Worm (Caenorhabditis elegans) whole organism, late embryonic: ENCODE data around the gene mcm-3AP.
A peak's percentile ranks its signal among the peaks of the same experiment; 100 is the strongest.

Source experiments
- C38D4.7 ChIP-seq: fragments of 200-800 bp; sonication (Bioruptor generic); optimal IDR thresholded peaks from 2 replicates; lab custom pipeline; 2018; ENCODE audit warnings: mild to moderate bottlenecking, missing genetic modification characterization, moderate library complexity, missing compliant biosample characterization
- F13H6.1 ChIP-seq: sonication (generic microtip); optimal IDR thresholded peaks from 2 replicates; lab custom pipeline; 2016; ENCODE audit warnings: missing genetic modification characterization, missing compliant biosample characterization
- K02D7.2 ChIP-seq: sonication (generic microtip); optimal IDR thresholded peaks from 2 replicates; lab custom pipeline; 2017; ENCODE audit warnings: mild to moderate bottlenecking, missing genetic modification characterization, missing compliant biosample characterization
- T23F11.4 ChIP-seq: fragments of 200-800 bp; sonication (Bioruptor generic); optimal IDR thresholded peaks from 2 replicates; lab custom pipeline; 2018; ENCODE audit warnings: mild to moderate bottlenecking, missing genetic modification characterization, missing compliant biosample characterization
- ahr-1 ChIP-seq: sonication (generic microtip); optimal IDR thresholded peaks from 2 replicates; lab custom pipeline; 2016; ENCODE audit warnings: missing genetic modification characterization, missing compliant biosample characterization
- ama-1 ChIP-seq: fragments of 150-350 bp; optimal IDR thresholded peaks from 2 replicates; lab custom pipeline; 2014
- ceh-14 ChIP-seq: sonication (generic microtip); optimal IDR thresholded peaks from 2 replicates; lab custom pipeline; 2016; ENCODE audit warnings: missing genotype, missing genetic modification characterization, missing compliant biosample characterization
- ceh-22 ChIP-seq: sonication (generic microtip); optimal IDR thresholded peaks from 2 replicates; lab custom pipeline; 2017; ENCODE audit warnings: missing biosample characterization, missing genetic modification characterization
- ceh-24 ChIP-seq: sonication (generic microtip); optimal IDR thresholded peaks from 2 replicates; lab custom pipeline; 2016; ENCODE audit warnings: mild to moderate bottlenecking, missing genetic modification characterization, missing compliant biosample characterization
- ceh-31 ChIP-seq: sonication (generic microtip); optimal IDR thresholded peaks from 2 replicates; lab custom pipeline; 2016; ENCODE audit warnings: missing genetic modification characterization, missing compliant biosample characterization
- ceh-34 ChIP-seq: sonication (generic microtip); optimal IDR thresholded peaks from 2 replicates; lab custom pipeline; 2016; ENCODE audit warnings: mild to moderate bottlenecking, missing genetic modification characterization, missing compliant biosample characterization
- dmd-4 ChIP-seq: sonication (generic microtip); optimal IDR thresholded peaks from 2 replicates; lab custom pipeline; 2016; ENCODE audit warnings: borderline replicate concordance, missing genetic modification characterization, missing compliant biosample characterization
- elt-2 ChIP-seq: sonication (generic microtip); optimal IDR thresholded peaks from 2 replicates; lab custom pipeline; 2016; ENCODE audit warnings: missing genetic modification reagents, missing genetic modification characterization, missing compliant biosample characterization
- elt-4 ChIP-seq: sonication (generic microtip); optimal IDR thresholded peaks from 2 replicates; lab custom pipeline; 2016; ENCODE audit warnings: missing genetic modification characterization, missing compliant biosample characterization
- gmeb-2 ChIP-seq: sonication (generic microtip); optimal IDR thresholded peaks from 2 replicates; lab custom pipeline; 2016; ENCODE audit warnings: missing genetic modification characterization, inconsistent platforms, missing compliant biosample characterization
- hlh-15 ChIP-seq: sonication (generic microtip); optimal IDR thresholded peaks from 2 replicates; lab custom pipeline; 2016; ENCODE audit warnings: missing genetic modification characterization, missing compliant biosample characterization
- hlh-30 ChIP-seq: sonication (generic microtip); optimal IDR thresholded peaks from 2 replicates; lab custom pipeline; 2017; ENCODE audit warnings: antibody characterized with exemption, missing genetic modification characterization, missing compliant biosample characterization; ENCODE audit not compliant: insufficient read depth
- hlh-6 ChIP-seq: sonication (generic microtip); optimal IDR thresholded peaks from 2 replicates; lab custom pipeline; 2016; ENCODE audit warnings: missing genotype, missing genetic modification characterization, missing compliant biosample characterization
- hlh-8 ChIP-seq: sonication (generic microtip); optimal IDR thresholded peaks from 2 replicates; lab custom pipeline; 2016; ENCODE audit warnings: missing genotype, missing genetic modification characterization, missing compliant biosample characterization
- lin-11 ChIP-seq: fragments of 200-800 bp; sonication (Bioruptor generic); optimal IDR thresholded peaks from 2 replicates; lab custom pipeline; 2018; ENCODE audit warnings: mild to moderate bottlenecking, missing genetic modification characterization, missing compliant biosample characterization
- nhr-11 ChIP-seq: fragments of 150-350 bp; optimal IDR thresholded peaks from 2 replicates; lab custom pipeline; 2014; ENCODE audit warnings: missing biosample characterization, missing genetic modification characterization
- pag-3 ChIP-seq: sonication (generic microtip); optimal IDR thresholded peaks from 2 replicates; lab custom pipeline; 2016; ENCODE audit warnings: missing compliant biosample characterization, missing genetic modification characterization, borderline replicate concordance
- pat-9 ChIP-seq: fragments of 200-800 bp; sonication (Bioruptor generic); optimal IDR thresholded peaks from 2 replicates; lab custom pipeline; 2018; ENCODE audit warnings: mild to moderate bottlenecking, missing genetic modification characterization, moderate library complexity, missing compliant biosample characterization
- pha-2 ChIP-seq: sonication (generic microtip); optimal IDR thresholded peaks from 2 replicates; lab custom pipeline; 2017; ENCODE audit warnings: mild to moderate bottlenecking, missing genetic modification characterization, missing compliant biosample characterization
- pros-1 ChIP-seq: fragments of 150-350 bp; optimal IDR thresholded peaks from 2 replicates; lab custom pipeline; 2014; ENCODE audit warnings: missing biosample characterization, missing genetic modification reagents, missing genetic modification characterization
- rnt-1 ChIP-seq: sonication (generic microtip); optimal IDR thresholded peaks from 2 replicates; lab custom pipeline; 2016; ENCODE audit warnings: missing genetic modification characterization, missing compliant biosample characterization
- sdc-2 ChIP-seq: sonication (generic microtip); optimal IDR thresholded peaks from 2 replicates; lab custom pipeline; 2016; ENCODE audit warnings: missing genotype, missing genetic modification characterization, missing compliant biosample characterization
- sox-4 ChIP-seq: sonication (generic microtip); optimal IDR thresholded peaks from 2 replicates; lab custom pipeline; 2017; ENCODE audit warnings: mild to moderate bottlenecking, missing genetic modification characterization, inconsistent platforms, missing compliant biosample characterization
- tbx-2 ChIP-seq: sonication (generic microtip); optimal IDR thresholded peaks from 2 replicates; lab custom pipeline; 2016; ENCODE audit warnings: missing genetic modification characterization, missing compliant biosample characterization
- tbx-7 ChIP-seq: sonication (generic microtip); optimal IDR thresholded peaks from 2 replicates; lab custom pipeline; 2016; ENCODE audit warnings: missing genotype, missing genetic modification characterization, missing compliant biosample characterization
- ttx-3 ChIP-seq: sonication (generic microtip); optimal IDR thresholded peaks from 2 replicates; lab custom pipeline; 2016; ENCODE audit warnings: missing genetic modification reagents, missing genetic modification characterization, missing compliant biosample characterization
- unc-3 ChIP-seq, 2 experiments: fragments of 200-800 bp in 1 of 2; sonication (Bioruptor generic) in 1 of 2; sonication (generic microtip) in 1 of 2; conservative IDR thresholded peaks in 1 of 2; optimal IDR thresholded peaks in 1 of 2; 2 replicates each; pipeline versions ENCODE4 v1.3.6 to Lab custom; 2016 to 2022; ENCODE audit warnings: missing compliant biosample characterization in 2 of 2, missing genetic modification characterization in 2 of 2, missing genetic modification reagents in 1 of 2
- unc-42 ChIP-seq: sonication (generic microtip); optimal IDR thresholded peaks from 2 replicates; lab custom pipeline; 2016; ENCODE audit warnings: missing genotype, missing genetic modification characterization, missing compliant biosample characterization
- unc-86 ChIP-seq: sonication (generic microtip); optimal IDR thresholded peaks from 2 replicates; lab custom pipeline; 2016; ENCODE audit warnings: missing genetic modification characterization, missing compliant biosample characterization

The mcm-3AP gene

DNA sequence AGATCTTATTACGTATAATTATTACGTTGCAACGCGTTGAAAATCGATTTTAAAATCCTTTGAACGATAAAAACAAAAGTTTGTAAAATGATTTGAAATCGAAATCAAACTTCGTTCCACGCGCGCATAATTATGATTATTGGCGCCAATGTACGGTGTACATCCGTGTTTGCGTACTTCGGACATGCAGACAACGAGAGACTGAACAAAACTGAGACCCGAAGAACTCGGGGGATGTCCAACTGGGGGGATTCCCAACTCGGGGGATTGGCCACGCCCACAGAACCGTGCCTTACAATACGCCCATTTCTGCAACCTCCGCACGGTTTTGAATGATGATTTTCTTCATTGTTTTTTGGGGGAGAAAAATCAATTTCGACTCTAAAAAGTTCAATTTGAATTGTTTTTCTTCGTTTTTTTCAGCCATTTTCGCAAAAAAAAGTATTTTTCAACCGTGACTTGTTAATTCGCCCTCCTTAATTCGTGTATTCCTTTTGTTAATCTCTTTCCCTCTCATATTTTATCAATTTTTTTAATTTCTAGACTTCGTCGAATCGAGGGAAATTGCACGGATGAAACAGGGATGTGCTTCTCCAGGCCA lies 1.5 kb upstream of the mcm-3AP start, which contains the start of gene F20D12.12 (continued):
- TF ChIP-seq unc-3 (GFP tag; conservative IDR thresholded peaks at IDR 0.05; lab: Robert Waterston, UW), result peak; percentile 34; the same call in 1 of the 2 replicates
- peak; percentile 32 for TF ChIP-seq unc-3 (tag; optimal IDR thresholded peaks at IDR 0.05; lab: Kevin White, UChicago)
- TF ChIP-seq unc-86 (tag; lab: Kevin White, UChicago), result peak; percentile 32
- peak; percentile 72 for TF ChIP-seq ceh-34 (tag; lab: Kevin White, UChicago)
- peak; percentile 14 for TF ChIP-seq ahr-1
- TF ChIP-seq unc-42 (tag; lab: Kevin White, UChicago), result peak; percentile 67

DNA sequence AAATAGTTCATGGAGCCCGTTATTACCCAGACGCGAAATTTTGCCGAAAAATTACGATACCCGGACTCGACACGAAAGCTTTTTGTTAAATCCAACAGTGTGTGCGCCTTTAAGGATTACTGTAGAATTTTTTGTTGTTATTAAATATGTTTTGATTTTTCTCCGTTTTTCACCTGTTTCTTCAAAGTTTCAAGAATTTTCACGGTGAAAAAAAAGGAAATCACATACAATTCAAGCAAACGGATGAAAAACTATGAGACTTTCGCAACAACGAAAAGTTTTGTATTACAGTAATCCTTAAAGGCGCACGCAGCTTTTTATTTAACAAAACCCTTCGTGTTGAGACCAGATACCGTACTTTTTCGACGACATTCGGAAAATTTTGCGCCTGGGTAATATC lies 5.5 kb downstream of the mcm-3AP start:
- TF ChIP-seq tbx-7 (tag; lab: Kevin White, UChicago) (no peak), pag-3 (tag; lab: Kevin White, UChicago) (no peak), ceh-22 (tag; lab: Kevin White, UChicago) (no peak)

DNA sequence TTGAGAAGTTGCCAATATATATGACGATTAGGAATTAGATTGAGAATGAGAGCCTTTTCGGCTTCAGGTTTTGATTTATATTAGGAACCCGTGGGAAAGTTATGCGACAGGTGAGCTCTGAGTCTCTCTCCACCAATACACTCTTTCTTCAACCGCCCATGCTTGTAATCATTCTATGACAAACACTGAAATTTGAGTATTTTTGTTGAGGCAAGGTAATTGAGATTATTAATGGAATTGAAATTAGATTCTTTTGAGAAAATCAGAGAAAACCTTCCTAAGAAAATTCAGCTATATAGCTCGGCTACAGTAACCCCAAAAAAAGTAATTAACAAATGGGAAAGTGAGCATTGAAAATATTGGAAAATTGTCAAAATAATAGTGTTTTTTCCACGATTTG lies 7.4 kb downstream of the mcm-3AP start, which contains the start of gene ceh-19:
Gene ceh-19, minus strand, starts transcription at position 101 of the 400 bp plus-strand sequence.
- TF ChIP-seq K02D7.2 (no peak), hlh-6 (tag; lab: Kevin White, UChicago) (no peak), hlh-30 (tag; lab: Kevin White, UChicago) (no peak), pha-2 (tag; lab: Kevin White, UChicago) (no peak), ceh-14 (tag; lab: Kevin White, UChicago) (no peak), ceh-34 (tag; lab: Kevin White, UChicago) (no peak), rnt-1 (tag; lab: Kevin White, UChicago) (no peak), tbx-2 (tag; lab: Kevin White, UChicago) (no peak)

DNA sequence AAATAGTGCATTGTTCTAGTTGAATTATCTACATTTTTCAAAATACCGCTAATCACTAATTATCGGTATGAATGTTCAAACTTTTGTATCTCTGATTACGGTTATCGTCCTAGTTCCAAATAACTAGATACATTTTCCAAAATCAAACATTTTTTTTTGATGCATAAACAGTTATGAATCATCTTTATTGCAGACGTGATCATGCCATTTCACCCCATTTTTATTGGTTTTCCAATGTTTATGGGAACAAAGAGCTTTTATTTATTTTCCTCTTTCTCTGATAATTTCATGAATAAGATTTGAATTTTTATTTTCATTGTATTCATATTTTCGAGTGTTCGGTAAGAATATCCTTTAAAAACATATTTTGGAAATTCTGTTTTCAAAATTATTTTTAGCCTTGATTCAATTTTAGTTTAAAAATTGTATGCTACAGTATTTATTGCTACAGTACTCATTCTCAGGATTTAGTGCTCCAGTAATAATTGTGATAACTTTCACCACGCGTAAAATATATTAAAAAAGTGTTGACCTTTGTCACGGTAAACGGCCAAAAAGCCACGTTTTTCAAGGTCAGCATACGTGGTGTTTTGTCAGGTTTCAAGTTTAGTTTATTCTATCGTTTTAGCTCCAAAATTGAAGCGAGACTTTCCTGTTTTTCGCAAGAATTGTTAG lies 8.3 kb downstream of the mcm-3AP start, which contains the start of gene csr-1:
Gene csr-1, plus strand, starts transcription at position 625 of the 675 bp plus-strand sequence.
- TF ChIP-seq K02D7.2 (no peak), F13H6.1 (tag; lab: Kevin White, UChicago) (no peak), hlh-8 (tag; lab: Kevin White, UChicago) (no peak), ceh-22 (tag; lab: Kevin White, UChicago) (no peak), C38D4.7 (GFP tag; lab: Kevin White, UChicago) (no peak), T23F11.4 (GFP tag; lab: Kevin White, UChicago) (no peak), sox-4 (tag; lab: Kevin White, UChicago) (no peak), sdc-2 (tag; lab: Kevin White, UChicago) (no peak), ceh-24 (no peak), ttx-3 (tag; lab: Kevin White, UChicago) (no peak), gmeb-2 (tag; lab: Kevin White, UChicago) (no peak), pag-3 (tag; lab: Kevin White, UChicago) (no peak), dmd-4 (tag; lab: Kevin White, UChicago) (no peak), elt-4 (tag; lab: Kevin White, UChicago) (no peak), lin-11 (tag; lab: Kevin White, UChicago) (no peak), ama-1 (lab: Kevin White, UChicago) (no peak), hlh-15 (tag; lab: Kevin White, UChicago) (no peak)

DNA sequence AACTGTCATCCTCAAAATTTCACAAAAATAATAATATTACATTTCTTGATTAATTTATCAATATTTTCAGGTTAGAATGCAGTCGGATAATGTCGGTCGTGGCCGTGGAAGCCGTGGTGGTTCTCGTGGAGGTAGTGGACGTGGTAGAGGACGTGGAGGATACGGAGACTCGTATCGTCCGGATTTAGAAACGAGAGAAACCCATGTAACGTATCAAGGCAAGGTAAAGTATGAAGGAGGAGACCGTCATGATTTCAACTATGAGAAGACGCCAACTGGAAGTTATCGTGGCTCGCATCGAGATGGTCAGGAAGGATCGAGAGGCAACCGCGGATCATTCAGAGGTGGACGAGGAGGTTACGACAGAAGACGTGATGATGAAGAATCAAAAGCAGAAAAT lies 9.0 kb downstream of the mcm-3AP start, which contains the start of gene frpr-10:
Gene frpr-10, plus strand, starts transcription at position 301 of the 400 bp plus-strand sequence.
- no peak for TF ChIP-seq pag-3 (tag; lab: Kevin White, UChicago)
- TF ChIP-seq hlh-30 (tag; lab: Kevin White, UChicago), result no peak
- TF ChIP-seq pat-9 (tag; lab: Kevin White, UChicago), result no peak
- TF ChIP-seq F13H6.1 (tag; lab: Kevin White, UChicago), result no peak
- no peak for TF ChIP-seq K02D7.2
- no peak for TF ChIP-seq elt-2 (tag; lab: Kevin White, UChicago)
- TF ChIP-seq unc-86 (tag; lab: Kevin White, UChicago), result no peak
- TF ChIP-seq ceh-31 (tag; lab: Kevin White, UChicago), result no peak
- no peak for TF ChIP-seq C38D4.7 (GFP tag; lab: Kevin White, UChicago)
- no peak for TF ChIP-seq nhr-11 (tag; lab: Kevin White, UChicago)
- TF ChIP-seq T23F11.4 (GFP tag; lab: Kevin White, UChicago), result no peak
- no peak for TF ChIP-seq pros-1 (tag; lab: Kevin White, UChicago)
- no peak for TF ChIP-seq unc-42 (tag; lab: Kevin White, UChicago)
